Worm (Caenorhabditis elegans): ENCODE data around the gene nas-11.

Gene nas-11

DNA sequence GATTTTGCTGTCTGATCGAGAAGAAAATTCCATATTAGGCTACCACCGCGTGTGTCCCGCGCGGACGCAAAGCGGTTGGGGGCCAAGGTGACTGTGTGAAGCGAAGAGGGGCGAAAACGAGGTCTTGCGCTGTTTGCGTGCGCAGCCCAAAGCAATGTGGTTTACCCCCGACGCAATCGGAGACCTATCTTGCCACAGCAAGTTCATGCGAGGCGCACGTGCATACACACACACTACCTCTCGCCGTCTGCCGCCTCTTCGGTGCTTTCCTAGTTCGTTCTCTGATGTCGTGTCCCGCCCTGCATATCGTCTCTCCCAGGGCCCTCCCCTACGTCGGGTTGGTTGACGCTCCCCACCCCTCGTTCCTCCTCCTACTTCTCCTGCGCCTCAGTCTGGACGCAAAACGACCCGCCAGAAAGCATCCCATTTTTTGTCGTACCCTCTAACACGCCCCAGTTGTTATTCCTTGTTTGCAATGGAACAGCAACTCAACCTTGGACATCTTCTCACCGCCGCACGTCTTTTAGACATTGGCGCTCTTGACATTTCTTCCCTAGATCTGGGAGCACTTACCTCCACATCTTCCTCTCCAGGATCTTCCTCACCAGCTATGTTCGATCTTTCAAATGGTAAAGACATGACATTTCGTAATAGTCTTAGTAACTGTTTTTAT is 28.8 kb downstream of the nas-11 start, which contains the start of gene mdl-1 (continued):
- no peak for TF ChIP-seq F37B4.10 (GFP tag; IDR thresholded peaks at IDR 0.05)
- TF ChIP-seq egl-44 (GFP tag; IDR thresholded peaks at IDR 0.05), result peak; percentile 51; the same call in 1 of the 2 replicates
- TF ChIP-seq cebp-1 (GFP tag; IDR thresholded peaks at IDR 0.05), result peak; percentile 69
- TF ChIP-seq cebp-1 (tag; optimal IDR thresholded peaks at IDR 0.05), result peak; percentile 85
- no peak for TF ChIP-seq nfya-1 (tag; optimal IDR thresholded peaks at IDR 0.05; ENCODE audit: borderline replicate concordance, insufficient read depth)
- TF ChIP-seq F52B5.7 (tag; optimal IDR thresholded peaks at IDR 0.05), result peak; percentile 71
- peak; percentile 30; the same call in 1 of the 2 replicates for TF ChIP-seq lir-1 (GFP tag; conservative IDR thresholded peaks at IDR 0.05)
- no peak for TF ChIP-seq F49E8.2 (tag; optimal IDR thresholded peaks at IDR 0.05; ENCODE audit: insufficient read depth)
- TF ChIP-seq C17E4.6 (GFP tag; IDR thresholded peaks at IDR 0.05), result no peak
- no peak for TF ChIP-seq bed-1 (GFP tag; IDR thresholded peaks at IDR 0.05)
- TF ChIP-seq attf-6 (GFP tag; IDR thresholded peaks at IDR 0.05), result no peak
- peak; percentile 39 for TF ChIP-seq snpc-4 (GFP tag; optimal IDR thresholded peaks at IDR 0.05)
- TF ChIP-seq snpc-4 (tag; optimal IDR thresholded peaks at IDR 0.05), result peak in 3 of 4 experiments; percentile 10 to 23 (median 16)
- TF ChIP-seq ets-4 (GFP tag; optimal IDR thresholded peaks at IDR 0.05), result no peak
- peak; percentile 33; the same call in 1 of the 2 replicates for TF ChIP-seq lin-26 (GFP tag; IDR thresholded peaks at IDR 0.05)
- TF ChIP-seq madf-8 (GFP tag; conservative IDR thresholded peaks at IDR 0.05), result no peak
- no peak for TF ChIP-seq lag-1 (GFP tag; IDR thresholded peaks at IDR 0.05)
- no peak for TF ChIP-seq rec-8 (tag; optimal IDR thresholded peaks at IDR 0.05)
- no peak for TF ChIP-seq F57C9.4 (tag; optimal IDR thresholded peaks at IDR 0.05)
- TF ChIP-seq dox-1 (GFP tag; IDR thresholded peaks at IDR 0.05), result peak; percentile 70

DNA sequence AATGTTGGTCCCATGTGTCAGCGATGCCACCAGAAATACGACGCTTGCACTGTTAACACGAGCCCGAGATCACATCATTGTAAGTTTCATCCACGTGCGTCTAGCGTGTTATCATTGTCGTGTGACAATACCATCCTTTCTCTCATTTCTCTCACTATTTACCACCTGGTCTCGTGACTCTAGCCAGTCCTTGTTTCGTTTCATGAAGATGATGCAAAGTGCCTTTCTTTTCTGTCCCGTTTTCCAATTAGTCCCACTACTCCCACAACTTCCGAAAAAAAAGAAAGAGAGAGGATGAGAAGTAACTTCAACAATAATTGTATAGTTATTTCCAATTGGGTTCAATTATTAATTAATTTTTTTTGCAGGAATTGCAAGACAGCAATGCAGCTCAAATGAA is 29.5 kb downstream of the nas-11 start:
- TF ChIP-seq lin-35 (GFP tag; optimal IDR thresholded peaks at IDR 0.05) (peak in 1 of 3 experiments; percentile 17), ZK185.1 (tag; optimal IDR thresholded peaks at IDR 0.05; ENCODE audit: poor library complexity, severe bottlenecking) (peak; percentile 36), nhr-80 (tag; optimal IDR thresholded peaks at IDR 0.05) (peak; percentile 51), chd-7 (tag; optimal IDR thresholded peaks at IDR 0.05) (peak; percentile 2), T26A5.8 (tag; optimal IDR thresholded peaks at IDR 0.05) (no peak), cebp-1 (GFP tag; IDR thresholded peaks at IDR 0.05) (no peak), cebp-1 (tag; optimal IDR thresholded peaks at IDR 0.05) (peak; percentile 21), sptf-2 (GFP tag; optimal IDR thresholded peaks at IDR 0.05) (no peak), lin-54 (GFP tag; optimal IDR thresholded peaks at IDR 0.05) (peak; percentile 10), F55B11.4 (tag; optimal IDR thresholded peaks at IDR 0.05; ENCODE audit: borderline replicate concordance, insufficient read depth) (no peak), madf-6 (GFP tag; IDR thresholded peaks at IDR 0.05) (no peak), madf-10 (tag; optimal IDR thresholded peaks at IDR 0.05) (peak; percentile 25), hmg-1.2 (GFP tag; IDR thresholded peaks at IDR 0.05) (peak; percentile 14; the same call in 1 of the 2 replicates), gei-17 (GFP tag; optimal IDR thresholded peaks at IDR 0.05) (no peak), pha-4 (tag; optimal IDR thresholded peaks at IDR 0.05) (peak; percentile 85), C06A6.2 (GFP tag; conservative IDR thresholded peaks at IDR 0.05) (peak; percentile 60; the same call in 1 of the 2 replicates), ama-1 (optimal IDR thresholded peaks at IDR 0.05) (peak; percentile 88), ama-1 (GFP tag; optimal IDR thresholded peaks at IDR 0.05) (no peak), sdz-38 (tag; optimal IDR thresholded peaks at IDR 0.05) (no peak)
